Fruit fly (Drosophila melanogaster) whole organism, prepupa: Measurements from ENCODE around the gene Pcyt2.
A peak's percentile ranks its signal among the peaks of the same experiment; 100 is the strongest.

Experiments
- CG15336 ChIP-seq: fragments of 200-800 bp; sonication (Bioruptor generic); IDR thresholded peaks from 2 replicates; pipeline ENCODE4 v1.3.6; 2022; ENCODE audit warnings: missing biosample characterization, missing genetic modification characterization
- CG3032 ChIP-seq: fragments of 200-800 bp; optimal IDR thresholded peaks from 2 replicates; lab custom pipeline; 2019; ENCODE audit warnings: missing biosample characterization, mild to moderate bottlenecking, missing genetic modification characterization, moderate library complexity
- CG34406 ChIP-seq: fragments of 200-800 bp; sonication (Bioruptor generic); optimal IDR thresholded peaks from 3 replicates; lab custom pipeline; 2016; ENCODE audit warnings: missing biosample characterization, missing genetic modification characterization
- CG3919 ChIP-seq: fragments of 200-800 bp; sonication (Bioruptor generic); optimal IDR thresholded peaks from 3 replicates; lab custom pipeline; 2016; ENCODE audit warnings: missing biosample characterization, missing genetic modification characterization
- CG6792 ChIP-seq: fragments of 200-800 bp; sonication (Bioruptor generic); optimal IDR thresholded peaks from 3 replicates; lab custom pipeline; 2016; ENCODE audit warnings: missing biosample characterization, missing genetic modification characterization
- CG6854 ChIP-seq: fragments of 200-800 bp; sonication (Bioruptor generic); optimal IDR thresholded peaks from 2 replicates; lab custom pipeline; 2017; ENCODE audit warnings: missing biosample characterization, mild to moderate bottlenecking, missing genetic modification characterization
- CG8319 ChIP-seq: fragments of 200-800 bp; sonication (Bioruptor generic); optimal IDR thresholded peaks from 3 replicates; lab custom pipeline; 2016; ENCODE audit warnings: missing biosample characterization, missing genetic modification characterization
- Eip78C ChIP-seq: fragments of 200-800 bp; sonication (Bioruptor generic); peaks from one replicate; lab custom pipeline; 2016; ENCODE audit warnings: missing biosample characterization, missing genetic modification characterization
- Hr4 ChIP-seq: fragments of 200-800 bp; sonication (Bioruptor generic); optimal IDR thresholded peaks from 3 replicates; lab custom pipeline; 2016; ENCODE audit warnings: missing biosample characterization, missing genetic modification characterization
- fkh ChIP-seq: fragments of 200-800 bp; sonication (Bioruptor generic); optimal IDR thresholded peaks from 3 replicates; lab custom pipeline; 2017; ENCODE audit warnings: missing biosample characterization, mild to moderate bottlenecking, missing genetic modification characterization, moderate library complexity

DNA sequence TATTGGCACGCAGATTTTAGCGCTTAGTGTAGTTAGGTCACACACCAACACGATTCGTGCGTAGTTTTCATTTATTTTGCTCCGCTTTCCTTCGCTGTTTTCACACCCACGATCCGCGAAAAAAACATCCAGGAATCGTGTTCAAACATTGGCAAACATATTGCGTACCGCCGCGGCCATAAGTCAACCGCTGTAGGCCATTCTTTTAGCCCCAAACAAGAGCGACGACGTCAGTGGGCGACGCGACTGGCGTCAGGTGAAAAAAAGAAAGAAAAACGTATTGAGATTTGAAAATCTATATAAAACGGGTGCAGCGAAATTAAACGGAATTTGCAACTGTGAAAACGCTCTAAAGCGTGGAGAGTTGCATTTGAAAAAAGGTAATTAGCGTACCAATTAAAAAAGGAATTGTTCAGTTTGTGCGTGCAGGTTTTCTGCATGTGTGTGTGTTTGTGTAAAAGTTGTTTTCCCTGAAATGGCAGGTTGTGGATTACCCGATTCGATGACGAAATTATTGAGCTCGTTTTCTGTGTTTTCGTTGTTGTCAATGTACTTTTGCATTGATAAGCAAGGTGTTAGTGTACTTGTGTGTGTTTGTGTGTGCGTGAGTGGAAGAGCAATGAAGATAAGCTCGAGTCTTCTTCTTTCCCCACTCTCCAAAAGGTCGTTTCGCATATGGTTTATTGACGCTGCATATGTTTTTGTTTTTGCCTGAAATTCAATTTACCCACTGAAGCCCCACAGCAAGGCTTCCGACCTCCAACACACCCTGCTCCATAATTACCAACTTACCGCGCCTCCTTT lies 16.1 kb downstream of the Pcyt2 start, which contains the start of gene Tmep:
- TF ChIP-seq Eip78C (peak; percentile 57), CG34406 (no peak), CG6792 (GFP tag; lab: Kevin White, UChicago) (no peak), Hr4 (no peak), CG8319 (GFP tag; lab: Kevin White, UChicago) (no peak), CG15336 (GFP tag; lab: Robert Waterston, UW) (no peak), fkh (GFP tag; lab: Kevin White, UChicago) (no peak), CG6854 (no peak), CG3919 (GFP tag; lab: Kevin White, UChicago) (peak; percentile 15), CG3032 (no peak)
